Fruit fly (Drosophila melanogaster) whole organism, embryonic: ENCODE results near the gene wge.
A peak's percentile ranks its signal among the peaks of the same experiment; 100 is the strongest.

Experiments
- B-H1 ChIP-seq: fragments of 200-800 bp; sonication (Bioruptor generic); IDR thresholded peaks from 3 replicates; pipeline ENCODE4 v1.3.6; 2022; ENCODE audit warnings: missing biosample characterization, missing genetic modification characterization
- CG10267 ChIP-seq: fragments of 200-800 bp; sonication (Bioruptor generic); optimal IDR thresholded peaks from 2 replicates; lab custom pipeline; 2018; ENCODE audit warnings: missing biosample characterization, mild to moderate bottlenecking, missing genetic modification characterization, moderate library complexity
- CG12071 ChIP-seq: fragments of 200-800 bp; sonication (Bioruptor generic); optimal IDR thresholded peaks from 3 replicates; lab custom pipeline; 2018; ENCODE audit warnings: missing biosample characterization, mild to moderate bottlenecking, missing genetic modification characterization
- CG1233 ChIP-seq: fragments of 200-800 bp; sonication (Bioruptor generic); optimal IDR thresholded peaks from 4 replicates; lab custom pipeline; 2018; ENCODE audit warnings: missing biosample characterization, mild to moderate bottlenecking, missing genetic modification characterization
- CG12391 ChIP-seq: fragments of 200-800 bp; sonication (Bioruptor generic); optimal IDR thresholded peaks from 3 replicates; lab custom pipeline; 2018; ENCODE audit warnings: missing biosample characterization, mild to moderate bottlenecking, missing genetic modification characterization, moderate library complexity
- CG13424 ChIP-seq: fragments of 200-800 bp; sonication (Bioruptor generic); optimal IDR thresholded peaks from 2 replicates; lab custom pipeline; 2019; ENCODE audit warnings: missing biosample characterization, mild to moderate bottlenecking, missing genetic modification characterization, moderate library complexity
- CG15696 ChIP-seq: fragments of 200-800 bp; sonication (Bioruptor generic); optimal IDR thresholded peaks from 2 replicates; lab custom pipeline; 2019; ENCODE audit warnings: missing biosample characterization, mild to moderate bottlenecking, missing genetic modification characterization, moderate library complexity
- CG1603 ChIP-seq: fragments of 200-800 bp; sonication (Bioruptor generic); optimal IDR thresholded peaks from 2 replicates; lab custom pipeline; 2019; ENCODE audit warnings: missing biosample characterization, mild to moderate bottlenecking, missing genetic modification characterization, moderate library complexity
- CG17359 ChIP-seq: fragments of 200-800 bp; sonication (Bioruptor generic); optimal IDR thresholded peaks from 3 replicates; lab custom pipeline; 2018; ENCODE audit warnings: missing biosample characterization, mild to moderate bottlenecking, missing genetic modification characterization, moderate library complexity
- CG17829 ChIP-seq: fragments of 200-800 bp; optimal IDR thresholded peaks from 2 replicates; lab custom pipeline; 2019; ENCODE audit warnings: missing biosample characterization, mild to moderate bottlenecking, missing genetic modification characterization, moderate library complexity
- CG18262 ChIP-seq: fragments of 200-800 bp; optimal IDR thresholded peaks from 3 replicates; lab custom pipeline; 2019; ENCODE audit warnings: missing biosample characterization, mild to moderate bottlenecking, missing genetic modification characterization, moderate library complexity
- CG18619 ChIP-seq: fragments of 200-800 bp; sonication (Bioruptor generic); optimal IDR thresholded peaks from 3 replicates; lab custom pipeline; 2017; ENCODE audit warnings: missing biosample characterization, mild to moderate bottlenecking, missing genetic modification characterization
- CG2678 ChIP-seq: fragments of 200-800 bp; sonication (Bioruptor generic); optimal IDR thresholded peaks from 3 replicates; lab custom pipeline; 2019; ENCODE audit warnings: missing biosample characterization, mild to moderate bottlenecking, missing genetic modification characterization, moderate library complexity
- CG2889 ChIP-seq: fragments of 200-800 bp; sonication (Bioruptor generic); IDR thresholded peaks from 3 replicates; pipeline ENCODE4 v1.3.6; 2022; ENCODE audit warnings: missing biosample characterization, missing genetic modification characterization
- CG3847 ChIP-seq: fragments of 200-800 bp; sonication (Bioruptor generic); IDR thresholded peaks from 2 replicates; pipeline ENCODE4 v1.3.6; 2022; ENCODE audit warnings: missing biosample characterization, missing genetic modification characterization
- CG4424 ChIP-seq: fragments of 200-800 bp; sonication (Bioruptor generic); optimal IDR thresholded peaks from 3 replicates; lab custom pipeline; 2016; ENCODE audit warnings: missing biosample characterization, missing genetic modification characterization
- CG6765 ChIP-seq: fragments of 200-800 bp; sonication (Bioruptor generic); optimal IDR thresholded peaks from 3 replicates; lab custom pipeline; 2017; ENCODE audit warnings: missing biosample characterization, mild to moderate bottlenecking, missing genetic modification characterization
- CG6813 ChIP-seq: fragments of 200-800 bp; sonication (Bioruptor generic); optimal IDR thresholded peaks from 2 replicates; lab custom pipeline; 2017; ENCODE audit warnings: missing biosample characterization, missing genetic modification characterization, mild to moderate bottlenecking, moderate library complexity, missing genetic modification reagents
- CG7839 ChIP-seq: fragments of 200-800 bp; sonication (Bioruptor generic); optimal IDR thresholded peaks from 3 replicates; lab custom pipeline; 2018; ENCODE audit warnings: missing biosample characterization, mild to moderate bottlenecking, missing genetic modification characterization, moderate library complexity
- CG8089 ChIP-seq: fragments of 200-800 bp; sonication (Bioruptor generic); optimal IDR thresholded peaks from 3 replicates; lab custom pipeline; 2016; ENCODE audit warnings: missing biosample characterization, missing genetic modification characterization
- CoRest ChIP-seq: fragments of 200-800 bp; sonication (Bioruptor generic); optimal IDR thresholded peaks from 3 replicates; lab custom pipeline; 2018; ENCODE audit warnings: missing biosample characterization, mild to moderate bottlenecking, missing genetic modification characterization, moderate library complexity
- Fer1 ChIP-seq: fragments of 200-800 bp; sonication (Bioruptor generic); optimal IDR thresholded peaks from 2 replicates; lab custom pipeline; 2017; ENCODE audit warnings: missing biosample characterization, mild to moderate bottlenecking, missing genetic modification characterization
- Hr3 ChIP-seq: fragments of 200-800 bp; sonication (Bioruptor generic); optimal IDR thresholded peaks from 3 replicates; lab custom pipeline; 2016; ENCODE audit warnings: missing biosample characterization, missing genetic modification characterization
- Nf-YB ChIP-seq: fragments of 200-800 bp; sonication (Bioruptor generic); optimal IDR thresholded peaks from 3 replicates; lab custom pipeline; 2019; ENCODE audit warnings: missing biosample characterization, mild to moderate bottlenecking, missing genetic modification characterization, moderate library complexity
- Sox102F ChIP-seq: fragments of 200-800 bp; sonication (Bioruptor generic); optimal IDR thresholded peaks from 2 replicates; lab custom pipeline; 2018; ENCODE audit warnings: missing biosample characterization, mild to moderate bottlenecking, missing genetic modification characterization, moderate library complexity
- Ssrp ChIP-seq: fragments of 200-800 bp; sonication (Bioruptor generic); optimal IDR thresholded peaks from 2 replicates; lab custom pipeline; 2018; ENCODE audit warnings: missing biosample characterization, mild to moderate bottlenecking, missing genetic modification characterization, moderate library complexity
- Xbp1 ChIP-seq: fragments of 200-800 bp; sonication (Bioruptor generic); optimal IDR thresholded peaks from 3 replicates; lab custom pipeline; 2016; ENCODE audit warnings: missing biosample characterization, mild to moderate bottlenecking, missing genetic modification characterization
- bigmax ChIP-seq: fragments of 200-800 bp; sonication (Bioruptor generic); optimal IDR thresholded peaks from 2 replicates; lab custom pipeline; 2018; ENCODE audit warnings: missing biosample characterization, mild to moderate bottlenecking, missing genetic modification characterization
- bsh ChIP-seq, 2 experiments: fragments of 200-800 bp; sonication (Bioruptor generic); optimal IDR thresholded peaks; 2 replicates each; lab custom pipeline; 2017 to 2018; ENCODE audit warnings: mild to moderate bottlenecking in 2 of 2, missing biosample characterization in 2 of 2, missing genetic modification characterization in 2 of 2, moderate library complexity in 1 of 2
- ci ChIP-seq: fragments of 200-800 bp; sonication (Bioruptor generic); IDR thresholded peaks from 3 replicates; pipeline ENCODE4 v1.3.6; 2022; ENCODE audit warnings: missing biosample characterization, missing genetic modification characterization
- dmrt99B ChIP-seq: fragments of 200-800 bp; sonication (Bioruptor generic); optimal IDR thresholded peaks from 2 replicates; lab custom pipeline; 2018; ENCODE audit warnings: missing biosample characterization, mild to moderate bottlenecking, missing genetic modification characterization, moderate library complexity
- esg ChIP-seq: fragments of 200-800 bp; sonication (Bioruptor generic); conservative IDR thresholded peaks from 2 replicates; pipeline ENCODE4 v1.3.6; 2022; ENCODE audit warnings: missing biosample characterization, missing genetic modification characterization
- fd96Cb ChIP-seq: fragments of 200-800 bp; sonication (Bioruptor generic); optimal IDR thresholded peaks from 2 replicates; lab custom pipeline; 2018; ENCODE audit warnings: missing biosample characterization, mild to moderate bottlenecking, missing genetic modification characterization, moderate library complexity
- fru ChIP-seq: fragments of >200 bp; optimal IDR thresholded peaks from 2 replicates; lab custom pipeline; 2017
- grau ChIP-seq: fragments of 200-800 bp; optimal IDR thresholded peaks from 3 replicates; lab custom pipeline; 2019; ENCODE audit warnings: missing biosample characterization, mild to moderate bottlenecking, missing genetic modification characterization, moderate library complexity
- ken ChIP-seq: fragments of 200-800 bp; sonication (Bioruptor generic); IDR thresholded peaks from 3 replicates; pipeline ENCODE4 v1.3.6; 2022; ENCODE audit warnings: missing biosample characterization, missing genetic modification characterization
- lab ChIP-seq: fragments of 200-800 bp; sonication (Bioruptor generic); optimal IDR thresholded peaks from 3 replicates; lab custom pipeline; 2017; ENCODE audit warnings: missing biosample characterization, missing genetic modification characterization, mild to moderate bottlenecking, moderate library complexity, missing genetic modification reagents
- lola ChIP-seq, 3 experiments: fragments of >200 bp in 2 of 3; fragments of 200-800 bp in 1 of 3; sonication (Bioruptor generic) in 1 of 3; optimal IDR thresholded peaks; 2 replicates each; lab custom pipeline; 2017 to 2019; ENCODE audit warnings: missing biosample characterization in 3 of 3, missing genetic modification characterization in 3 of 3, mild to moderate bottlenecking in 1 of 3, moderate library complexity in 1 of 3
- nerfin-1 ChIP-seq: fragments of 200-800 bp; sonication (Bioruptor generic); optimal IDR thresholded peaks from 3 replicates; lab custom pipeline; 2019; ENCODE audit warnings: missing biosample characterization, mild to moderate bottlenecking, missing genetic modification characterization, moderate library complexity
- pnt ChIP-seq: fragments of 200-800 bp; sonication (Bioruptor generic); optimal IDR thresholded peaks from 3 replicates; lab custom pipeline; 2016; ENCODE audit warnings: missing biosample characterization, missing genetic modification characterization
- prd ChIP-seq, 3 experiments: fragments of >200 bp in 2 of 3; fragments of 200-800 bp in 1 of 3; sonication (Bioruptor generic) in 1 of 3; optimal IDR thresholded peaks in 2 of 3; IDR thresholded peaks in 1 of 3; 2 replicates in 2 of 3; 3 replicates in 1 of 3; pipeline versions ENCODE4 v1.3.6 to Lab custom; 2017 to 2022; ENCODE audit warnings: missing biosample characterization in 1 of 3, missing genetic modification characterization in 1 of 3
- row ChIP-seq: fragments of 200-800 bp; sonication (Bioruptor generic); IDR thresholded peaks from 3 replicates; pipeline ENCODE4 v1.3.6; 2022; ENCODE audit warnings: missing biosample characterization, missing genetic modification characterization
- sens-2 ChIP-seq: fragments of 200-800 bp; sonication (Bioruptor generic); IDR thresholded peaks from 2 replicates; pipeline ENCODE4 v1.3.6; 2022; ENCODE audit warnings: missing biosample characterization, missing genetic modification characterization
- seq ChIP-seq: fragments of 200-800 bp; sonication (Bioruptor generic); IDR thresholded peaks from 2 replicates; pipeline ENCODE4 v1.3.6; 2022; ENCODE audit warnings: missing biosample characterization, missing genetic modification characterization
- sisA ChIP-seq: fragments of 200-800 bp; sonication (Bioruptor generic); IDR thresholded peaks from 2 replicates; pipeline ENCODE4 v1.3.6; 2022; ENCODE audit warnings: missing biosample characterization, missing genetic modification characterization
- so ChIP-seq: fragments of 200-800 bp; sonication (Bioruptor generic); IDR thresholded peaks from 3 replicates; pipeline ENCODE4 v1.3.6; 2022; ENCODE audit warnings: missing biosample characterization, missing genetic modification characterization
- tll ChIP-seq, 2 experiments: fragments of 200-800 bp in 1 of 2; fragments of >200 bp in 1 of 2; sonication (Bioruptor generic) in 1 of 2; optimal IDR thresholded peaks; 2 replicates each; lab custom pipeline; 2017 to 2019; ENCODE audit warnings: missing biosample characterization in 2 of 2, missing genetic modification characterization in 2 of 2, mild to moderate bottlenecking in 1 of 2, moderate library complexity in 1 of 2
- unpg ChIP-seq: fragments of 200-800 bp; sonication (Bioruptor generic); optimal IDR thresholded peaks from 3 replicates; lab custom pipeline; 2018; ENCODE audit warnings: missing biosample characterization, mild to moderate bottlenecking, missing genetic modification characterization, moderate library complexity
- vvl ChIP-seq: fragments of 200-800 bp; sonication (Bioruptor generic); IDR thresholded peaks from 2 replicates; pipeline ENCODE4 v1.3.6; 2022; ENCODE audit warnings: missing biosample characterization, missing genetic modification characterization

The wge gene

dm6 chr3R:22719607-22719949 lies 1.4 kb downstream of the wge start (continued):
- TF ChIP-seq CG10267 (tag; lab: Kevin White, UChicago) (peak; percentile 51), B-H1 (GFP tag; lab: Robert Waterston, UW) (0 out of 3 replicates have a peak, but pooled peaks have one; percentile 25), CG4424 (peak; percentile 19), CG8089 (GFP tag; lab: Kevin White, UChicago) (no peak), lab (GFP tag; lab: Kevin White, UChicago) (peak; percentile 36), so (GFP tag; lab: Robert Waterston, UW) (no peak), CG1603 (tag; lab: Kevin White, UChicago) (peak; percentile 47), Fer1 (GFP tag; lab: Kevin White, UChicago) (peak; percentile 27), CG2678 (tag; lab: Kevin White, UChicago) (peak; percentile 60), CG6765 (GFP tag; lab: Kevin White, UChicago) (no peak), grau (tag; lab: Kevin White, UChicago) (peak; percentile 33), CG17829 (tag; lab: Kevin White, UChicago) (peak; percentile 47), Xbp1 (GFP tag; lab: Kevin White, UChicago) (peak; percentile 20), tll (GFP tag; optimal IDR thresholded peaks at IDR 0.05; lab: Kevin White, UChicago) (no peak), Ssrp (peak; percentile 31), pnt (GFP tag; lab: Kevin White, UChicago) (peak; percentile 27), vvl (GFP tag; lab: Robert Waterston, UW) (0 out of 2 replicates have a peak, but pooled peaks have one; percentile 23), ken (no peak), CoRest (peak; percentile 40), fd96Cb (tag; lab: Kevin White, UChicago) (peak; percentile 33), esg (GFP tag; lab: Robert Waterston, UW) (peak; percentile 23; the same call in 1 of the 2 replicates), CG18619 (GFP tag; lab: Kevin White, UChicago) (no peak), CG12391 (tag; lab: Kevin White, UChicago) (peak; percentile 14), bigmax (GFP tag; lab: Kevin White, UChicago) (no peak), CG7839 (tag; lab: Kevin White, UChicago) (peak; percentile 55), unpg (GFP tag; lab: Kevin White, UChicago) (peak; percentile 47), Hr3 (GFP tag; lab: Kevin White, UChicago) (peak; percentile 6), CG1233 (GFP tag; lab: Kevin White, UChicago) (peak; percentile 3), Nf-YB (GFP tag; lab: Kevin White, UChicago) (no peak), CG18262 (tag; lab: Kevin White, UChicago) (peak; percentile 59), prd (optimal IDR thresholded peaks at IDR 0.05; lab: Kevin White, UChicago) (no peak), prd (GFP tag; IDR thresholded peaks at IDR 0.05; lab: Robert Waterston, UW) (0 out of 3 replicates have a peak, but pooled peaks have one; percentile 23), CG15696 (tag; lab: Kevin White, UChicago) (peak; percentile 46), sisA (peak; percentile 44; the same call in 1 of the 2 replicates), CG17359 (tag; lab: Kevin White, UChicago) (peak; percentile 62), bsh (GFP tag; optimal IDR thresholded peaks at IDR 0.05; lab: Kevin White, UChicago) (peak in 1 of 2 experiments; percentile 48), Sox102F (peak; percentile 33), CG3847 (GFP tag; lab: Robert Waterston, UW) (0 out of 2 replicates have a peak, but pooled peaks have one; percentile 18), CG2889 (GFP tag; lab: Robert Waterston, UW) (no peak), ci (peak; percentile 40; the same call in 1 of the 3 replicates), CG6813 (GFP tag; lab: Kevin White, UChicago) (peak; percentile 12), CG12071 (GFP tag; lab: Kevin White, UChicago) (peak; percentile 7), fru (lab: Kevin White, UChicago) (no peak), lola (GFP tag; optimal IDR thresholded peaks at IDR 0.05; lab: Kevin White, UChicago) (peak in 1 of 3 experiments; percentile 26), CG13424 (tag; lab: Kevin White, UChicago) (peak; percentile 33), dmrt99B (tag; lab: Kevin White, UChicago) (peak; percentile 65), sens-2 (no peak), row (GFP tag; lab: Robert Waterston, UW) (peak; percentile 68), seq (peak; percentile 57), nerfin-1 (tag; lab: Kevin White, UChicago) (peak; percentile 71)
